Fruit fly (Drosophila melanogaster): ENCODE data around the gene CG5376.

DNA sequence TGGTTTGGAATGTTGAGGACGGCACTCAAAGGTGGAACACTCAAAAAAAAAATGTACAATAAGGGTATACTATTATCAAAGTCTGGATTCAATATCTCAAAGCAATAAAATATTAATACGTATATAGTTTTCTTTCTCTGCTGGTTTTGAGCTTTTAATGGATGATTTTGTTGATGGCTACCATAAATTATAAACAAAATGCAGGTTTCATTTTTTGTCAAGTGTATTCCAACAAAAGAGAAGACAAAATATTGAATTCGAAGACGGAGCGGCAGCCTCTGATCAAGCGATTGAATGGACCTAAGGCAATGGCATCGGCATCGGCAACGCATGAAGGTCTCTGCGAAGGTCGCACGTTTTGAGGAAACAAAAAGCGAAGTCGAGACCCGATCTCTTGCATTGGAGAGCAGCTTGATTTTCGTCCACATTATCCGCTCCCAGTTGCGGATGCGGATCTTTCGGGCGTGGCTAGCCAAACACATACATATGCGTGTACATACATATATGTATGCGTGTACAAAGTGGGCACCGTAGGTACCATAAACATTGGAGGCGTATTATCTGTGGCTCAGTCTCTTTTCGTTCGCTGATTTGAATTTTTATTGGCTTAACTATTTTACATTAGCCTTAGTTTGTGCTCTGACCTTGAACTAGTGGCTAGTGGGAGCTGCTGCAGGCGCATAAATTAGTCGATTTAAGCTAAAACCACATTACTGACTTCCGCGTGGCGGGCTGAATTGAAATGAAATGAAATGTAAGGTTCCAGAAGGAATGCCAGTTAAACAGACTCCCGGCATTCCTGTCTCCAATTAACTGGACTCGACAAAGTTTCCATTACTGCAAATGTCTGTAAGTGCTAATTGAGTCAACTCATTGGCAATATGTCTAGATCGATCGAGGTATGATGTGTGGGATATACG is 48.0 kb upstream of the CG5376 start:
- TF ChIP-seq Sox14 (GFP tag; optimal IDR thresholded peaks at IDR 0.05) (peak; percentile 61), vri (GFP tag; optimal IDR thresholded peaks at IDR 0.05) (peak; percentile 8), fd85E (GFP tag; optimal IDR thresholded peaks at IDR 0.05) (peak; percentile 3), esn (GFP tag; optimal IDR thresholded peaks at IDR 0.05) (peak; percentile 51), OdsH (GFP tag; optimal IDR thresholded peaks at IDR 0.05) (peak; percentile 66), CG16779 (tag; optimal IDR thresholded peaks at IDR 0.05) (peak; percentile 32), fkh (GFP tag; optimal IDR thresholded peaks at IDR 0.05) (no peak), cyc (GFP tag; optimal IDR thresholded peaks at IDR 0.05) (peak; percentile 49), CG6854 (GFP tag; optimal IDR thresholded peaks at IDR 0.05) (no peak), Hr38 (GFP tag; optimal IDR thresholded peaks at IDR 0.05) (no peak), Lpt (GFP tag; optimal IDR thresholded peaks at IDR 0.05) (no peak), CG11762 (GFP tag; optimal IDR thresholded peaks at IDR 0.05; ENCODE audit: insufficient read depth) (peak; percentile 58)
